Worm (Caenorhabditis elegans) whole organism, late embryonic: ENCODE measurements around the gene B0432.8.

ENCODE experiments used
- K09A11.1 ChIP-seq: sonication (generic microtip); optimal IDR thresholded peaks from 2 replicates; lab custom pipeline; 2017; ENCODE audit warnings: antibody characterized with exemption, mild to moderate bottlenecking, missing genetic modification characterization, missing compliant biosample characterization; ENCODE audit not compliant: insufficient read depth

Gene B0432.8

DNA sequence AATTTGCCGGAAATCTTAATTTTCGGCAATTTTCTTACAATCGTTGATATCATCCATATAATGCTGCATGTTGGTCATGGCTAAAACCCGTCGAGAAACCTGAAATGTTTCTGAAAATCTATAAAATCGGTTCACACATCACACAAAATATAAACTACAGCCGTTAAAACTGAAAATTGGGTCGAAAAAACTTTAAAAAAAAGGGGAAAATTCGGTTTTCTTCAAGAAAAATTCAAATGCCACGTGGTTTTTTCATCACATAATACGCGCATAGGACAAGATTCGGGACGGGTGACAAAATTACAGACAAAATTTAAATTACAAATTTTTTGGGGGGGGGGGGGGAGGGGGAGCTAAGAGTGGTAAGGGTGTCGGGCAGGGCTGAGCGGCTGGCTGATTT is 45.9 kb downstream of the B0432.8 start, which contains the start of gene Y43H11AL.1:
Gene Y43H11AL.1 (minus strand): TSS at position 101 of the 400 bp plus-strand sequence.
- TF ChIP-seq K09A11.1 (tag; lab: Kevin White, UChicago): no peak
